Worm (Caenorhabditis elegans) whole organism, L4 larva: ENCODE data around the gene nlp-35.

Source experiments
- D1046.2 ChIP-seq: fragments of 200-800 bp; sonication (Bioruptor generic); IDR thresholded peaks from 2 replicates; pipeline ENCODE4 v1.3.6; 2022; ENCODE audit warnings: missing genetic modification characterization, missing compliant biosample characterization
- F10B5.3 ChIP-seq: sonication (generic microtip); optimal IDR thresholded peaks from 2 replicates; lab custom pipeline; 2016; ENCODE audit warnings: mild to moderate bottlenecking, missing genetic modification characterization, missing compliant biosample characterization
- F37D6.2 ChIP-seq: sonication (generic microtip); optimal IDR thresholded peaks from 2 replicates; lab custom pipeline; 2016; ENCODE audit warnings: mild to moderate bottlenecking, missing genetic modification characterization, missing compliant biosample characterization
- Y48G9A.11 ChIP-seq: fragments of 200-800 bp; sonication (Bioruptor generic); IDR thresholded peaks from 2 replicates; pipeline ENCODE4 v1.3.6; 2022; ENCODE audit warnings: missing genetic modification reagents, missing genetic modification characterization, missing compliant biosample characterization
- Y5F2A.4 ChIP-seq: fragments of 200-800 bp; sonication (Bioruptor generic); optimal IDR thresholded peaks from 2 replicates; lab custom pipeline; 2018; ENCODE audit warnings: mild to moderate bottlenecking, missing genetic modification characterization, missing compliant biosample characterization
- arid-1 ChIP-seq: fragments of 200-800 bp; sonication (Bioruptor generic); conservative IDR thresholded peaks from 2 replicates; pipeline ENCODE4 v1.3.6; 2022; ENCODE audit warnings: missing genetic modification reagents, missing genetic modification characterization, missing compliant biosample characterization
- attf-4 ChIP-seq: sonication (generic microtip); optimal IDR thresholded peaks from 3 replicates; lab custom pipeline; 2017; ENCODE audit warnings: missing biosample characterization, missing genetic modification characterization
- ceh-20 ChIP-seq: fragments of 200-800 bp; sonication (Bioruptor generic); IDR thresholded peaks from 2 replicates; pipeline ENCODE4 v1.3.6; 2022; ENCODE audit warnings: missing genetic modification reagents, missing genetic modification characterization, missing compliant biosample characterization
- ceh-28 ChIP-seq: fragments of 150-350 bp; optimal IDR thresholded peaks from 2 replicates; lab custom pipeline; 2014; ENCODE audit warnings: missing biosample characterization, missing genetic modification reagents, missing genetic modification characterization
- ceh-32 ChIP-seq: sonication (generic microtip); optimal IDR thresholded peaks from 2 replicates; lab custom pipeline; 2016; ENCODE audit warnings: mild to moderate bottlenecking, missing genetic modification characterization, missing compliant biosample characterization; ENCODE audit not compliant: poor library complexity
- ceh-44 ChIP-seq: fragments of 200-800 bp; sonication (Bioruptor generic); IDR thresholded peaks from 2 replicates; pipeline ENCODE4 v1.3.6; 2022; ENCODE audit warnings: missing genetic modification reagents, missing genetic modification characterization, missing compliant biosample characterization
- ceh-82 ChIP-seq: sonication (generic microtip); optimal IDR thresholded peaks from 2 replicates; lab custom pipeline; 2017; ENCODE audit warnings: missing biosample characterization, missing genetic modification characterization
- ces-1 ChIP-seq: fragments of 150-350 bp; sonication (generic microtip); optimal IDR thresholded peaks from 4 replicates; lab custom pipeline; 2014; ENCODE audit warnings: missing biosample characterization, missing genetic modification reagents, missing genetic modification characterization
- cey-2 ChIP-seq: sonication (generic microtip); optimal IDR thresholded peaks from 3 replicates; lab custom pipeline; 2017; ENCODE audit warnings: missing genetic modification characterization, mild to moderate bottlenecking, missing compliant biosample characterization, antibody characterized with exemption, borderline replicate concordance; ENCODE audit not compliant: insufficient read depth
- daf-19 ChIP-seq: fragments of 200-800 bp; sonication (Bioruptor generic); conservative IDR thresholded peaks from 2 replicates; pipeline ENCODE4 v1.3.6; 2022; ENCODE audit warnings: missing genetic modification characterization, missing compliant biosample characterization
- daf-8 ChIP-seq: fragments of 200-800 bp; sonication (Bioruptor generic); IDR thresholded peaks from 2 replicates; pipeline ENCODE4 v1.3.6; 2022; ENCODE audit warnings: missing genetic modification characterization, missing compliant biosample characterization
- dmd-9 ChIP-seq: fragments of 200-800 bp; sonication (Bioruptor generic); IDR thresholded peaks from 2 replicates; pipeline ENCODE4 v1.3.6; 2022; ENCODE audit warnings: missing genetic modification reagents, missing genetic modification characterization, missing compliant biosample characterization
- duxl-1 ChIP-seq: sonication (generic microtip); optimal IDR thresholded peaks from 2 replicates; lab custom pipeline; 2016; ENCODE audit warnings: mild to moderate bottlenecking, missing genetic modification characterization, moderate library complexity, missing compliant biosample characterization; ENCODE audit not compliant: poor library complexity
- egl-27 ChIP-seq: sonication (generic microtip); optimal IDR thresholded peaks from 3 replicates; lab custom pipeline; 2017; ENCODE audit warnings: missing biosample characterization, missing genetic modification reagents, missing genetic modification characterization
- fos-1 ChIP-seq: fragments of 150-350 bp; optimal IDR thresholded peaks from 2 replicates; lab custom pipeline; 2014; ENCODE audit warnings: missing biosample characterization, missing genetic modification characterization
- hlh-30 ChIP-seq: sonication (generic microtip); optimal IDR thresholded peaks from 2 replicates; lab custom pipeline; 2017; ENCODE audit warnings: antibody characterized with exemption, mild to moderate bottlenecking, missing genetic modification characterization, missing compliant biosample characterization; ENCODE audit not compliant: insufficient read depth
- hmg-1.1 ChIP-seq: fragments of 200-800 bp; sonication (Bioruptor generic); IDR thresholded peaks from 2 replicates; pipeline ENCODE4 v1.3.6; 2022; ENCODE audit warnings: missing genetic modification reagents, missing genetic modification characterization, missing compliant biosample characterization
- lin-15B ChIP-seq: fragments of 150-350 bp; sonication (generic microtip); optimal IDR thresholded peaks from 3 replicates; lab custom pipeline; 2014; ENCODE audit warnings: missing biosample characterization, missing genetic modification characterization
- lsy-2 ChIP-seq, 2 experiments: fragments of 150-350 bp in 1 of 2; sonication (generic microtip) in 1 of 2; optimal IDR thresholded peaks; 2 replicates each; lab custom pipeline; 2014 to 2017; ENCODE audit warnings: missing biosample characterization in 2 of 2, missing genetic modification characterization in 2 of 2
- madf-5 ChIP-seq, 2 experiments: fragments of 200-800 bp; sonication (Bioruptor generic); IDR thresholded peaks; 2 replicates each; pipeline ENCODE4 v1.3.6; 2022; ENCODE audit warnings: missing compliant biosample characterization in 2 of 2, missing genetic modification characterization in 2 of 2
- madf-9 ChIP-seq: fragments of 200-800 bp; sonication (Bioruptor generic); conservative IDR thresholded peaks from 2 replicates; pipeline ENCODE4 v1.3.6; 2022; ENCODE audit warnings: missing genetic modification reagents, missing genetic modification characterization, missing compliant biosample characterization
- mep-1 ChIP-seq: fragments of 150-350 bp; sonication (generic microtip); optimal IDR thresholded peaks from 3 replicates; lab custom pipeline; 2014; ENCODE audit warnings: missing biosample characterization, missing genetic modification characterization
- mes-2 ChIP-seq: sonication (generic microtip); optimal IDR thresholded peaks from 2 replicates; lab custom pipeline; 2016; ENCODE audit warnings: missing genotype, mild to moderate bottlenecking, missing genetic modification characterization, missing compliant biosample characterization; ENCODE audit not compliant: poor library complexity, severe bottlenecking
- mxl-2 ChIP-seq: fragments of 200-800 bp; sonication (Bioruptor generic); conservative IDR thresholded peaks from 2 replicates; pipeline ENCODE4 v1.3.6; 2022; ENCODE audit warnings: missing genetic modification reagents, missing genetic modification characterization, missing compliant biosample characterization
- nhr-11 ChIP-seq: fragments of 150-350 bp; optimal IDR thresholded peaks from 2 replicates; lab custom pipeline; 2014; ENCODE audit warnings: missing biosample characterization, missing genetic modification characterization
- nhr-25 ChIP-seq: sonication (generic microtip); optimal IDR thresholded peaks from 2 replicates; lab custom pipeline; 2017; ENCODE audit warnings: missing genetic modification characterization, mild to moderate bottlenecking, missing compliant biosample characterization, antibody characterized with exemption, moderate library complexity, borderline replicate concordance; ENCODE audit not compliant: insufficient read depth
- nhr-28 ChIP-seq: fragments of 150-350 bp; optimal IDR thresholded peaks from 2 replicates; lab custom pipeline; 2014; ENCODE audit warnings: missing biosample characterization, missing genetic modification characterization
- nhr-6 ChIP-seq: fragments of 150-350 bp; optimal IDR thresholded peaks from 2 replicates; lab custom pipeline; 2014; ENCODE audit warnings: missing biosample characterization, missing genetic modification characterization
- nhr-76 ChIP-seq: fragments of 150-350 bp; optimal IDR thresholded peaks from 2 replicates; lab custom pipeline; 2014; ENCODE audit warnings: missing biosample characterization, missing genetic modification characterization
- php-3 ChIP-seq: fragments of 200-800 bp; sonication (Bioruptor generic); IDR thresholded peaks from 2 replicates; pipeline ENCODE4 v1.3.6; 2022; ENCODE audit warnings: missing genetic modification reagents, missing genetic modification characterization, missing compliant biosample characterization
- rbr-2 ChIP-seq: sonication (generic microtip); optimal IDR thresholded peaks from 2 replicates; lab custom pipeline; 2016; ENCODE audit warnings: missing genotype, missing genetic modification characterization, missing compliant biosample characterization
- snpc-1.2 ChIP-seq: fragments of 200-800 bp; sonication (Bioruptor generic); IDR thresholded peaks from 2 replicates; pipeline ENCODE4 v1.3.6; 2022; ENCODE audit warnings: missing genetic modification reagents, missing genetic modification characterization, missing compliant biosample characterization
- tag-97 ChIP-seq: fragments of 200-800 bp; sonication (Bioruptor generic); IDR thresholded peaks from 2 replicates; pipeline ENCODE4 v1.3.6; 2022; ENCODE audit warnings: missing genetic modification characterization, missing compliant biosample characterization
- unc-130 ChIP-seq: sonication (generic microtip); optimal IDR thresholded peaks from 2 replicates; lab custom pipeline; 2016; ENCODE audit warnings: missing genetic modification reagents, missing genetic modification characterization, missing compliant biosample characterization
- unc-39 ChIP-seq: sonication (generic microtip); optimal IDR thresholded peaks from 2 replicates; lab custom pipeline; 2017; ENCODE audit warnings: missing biosample characterization, missing genetic modification characterization
- unc-62 ChIP-seq, 3 experiments: fragments of 150-350 bp in 1 of 3; sonication (generic microtip); optimal IDR thresholded peaks in 2 of 3; peaks in 1 of 3; 1 replicate in 1 of 3; 2 replicates in 2 of 3; lab custom pipeline; 2014 to 2017; ENCODE audit warnings: missing biosample characterization in 3 of 3, missing genetic modification characterization in 3 of 3, missing genetic modification reagents in 3 of 3, missing genotype in 1 of 3
- zag-1 ChIP-seq: fragments of 150-350 bp; optimal IDR thresholded peaks from 2 replicates; lab custom pipeline; 2014; ENCODE audit warnings: missing biosample characterization, missing genetic modification characterization
- zip-2 ChIP-seq: fragments of 150-350 bp; optimal IDR thresholded peaks from 2 replicates; lab custom pipeline; 2014; ENCODE audit warnings: missing biosample characterization, missing genetic modification characterization
- ztf-11 ChIP-seq: fragments of 150-350 bp; optimal IDR thresholded peaks from 2 replicates; lab custom pipeline; 2014; ENCODE audit warnings: missing biosample characterization, missing genetic modification characterization
- ztf-7 ChIP-seq: fragments of 150-350 bp; optimal IDR thresholded peaks from 2 replicates; lab custom pipeline; 2014; ENCODE audit warnings: missing biosample characterization, missing genetic modification characterization

The nlp-35 gene

DNA sequence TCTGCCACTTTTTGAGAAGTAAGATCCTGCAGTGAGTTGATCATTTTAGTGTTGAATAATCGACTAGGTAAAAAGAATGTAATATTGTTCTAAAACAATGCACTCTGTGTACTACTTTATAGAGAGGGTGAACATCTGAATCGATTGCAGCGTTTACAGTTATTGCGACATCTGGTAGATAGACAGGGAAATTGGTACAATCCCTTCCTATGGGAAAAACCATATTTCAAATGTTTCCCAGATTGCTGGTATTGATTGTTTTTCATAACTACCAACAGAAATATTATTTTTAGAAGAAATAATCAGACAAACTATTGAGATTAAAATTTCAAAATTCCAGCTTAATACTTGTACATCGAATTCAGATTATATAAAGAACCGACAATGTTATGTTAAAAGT lies 33.7 kb downstream of the nlp-35 start, which contains the start of gene gadr-2:
TSS of gene gadr-2 (minus strand) at position 101 of the 400 bp plus-strand sequence.
- TF ChIP-seq ceh-28 (no peak), madf-9 (GFP tag; lab: Robert Waterston, UW) (no peak), unc-62 (GFP tag; optimal IDR thresholded peaks at IDR 0.05 in 1 of 2; lab: Kevin White, UChicago) (no peak), unc-62 (tag; optimal IDR thresholded peaks at IDR 0.05; lab: Kevin White, UChicago) (no peak), dmd-9 (GFP tag; lab: Robert Waterston, UW) (no peak), ceh-20 (no peak)

- TF ChIP-seq lin-15B, result no peak
- no peak for TF ChIP-seq unc-39 (tag; lab: Kevin White, UChicago)
- TF ChIP-seq unc-130 (GFP tag; lab: Kevin White, UChicago), result no peak
- no peak for TF ChIP-seq attf-4 (tag; lab: Kevin White, UChicago)
- TF ChIP-seq mep-1 (tag; lab: Kevin White, UChicago), result no peak
- TF ChIP-seq zag-1 (tag; lab: Kevin White, UChicago), result no peak
- no peak for TF ChIP-seq tag-97 (GFP tag; lab: Robert Waterston, UW)
- no peak for TF ChIP-seq nhr-28 (tag; lab: Kevin White, UChicago)
- no peak for TF ChIP-seq fos-1 (tag; lab: Kevin White, UChicago)
- no peak for TF ChIP-seq egl-27 (tag; lab: Kevin White, UChicago)
- TF ChIP-seq rbr-2 (tag; lab: Kevin White, UChicago), result no peak
- no peak for TF ChIP-seq nhr-11 (tag; lab: Kevin White, UChicago)
- no peak for TF ChIP-seq duxl-1 (tag; lab: Kevin White, UChicago)
- TF ChIP-seq zip-2 (tag; lab: Kevin White, UChicago), result no peak
- no peak for TF ChIP-seq arid-1 (GFP tag; lab: Robert Waterston, UW)
- TF ChIP-seq lsy-2 (tag; optimal IDR thresholded peaks at IDR 0.05; lab: Kevin White, UChicago), result no peak
- no peak for TF ChIP-seq snpc-1.2 (GFP tag; lab: Robert Waterston, UW)
- TF ChIP-seq ceh-44 (GFP tag; lab: Robert Waterston, UW), result no peak
Observed at ce11 chrIV:9480936-9481335, 37.8 kb downstream of the nlp-35 start, which contains the start of gene cng-3. Gene cng-3 (minus strand): TSS chrIV:9481037.

DNA sequence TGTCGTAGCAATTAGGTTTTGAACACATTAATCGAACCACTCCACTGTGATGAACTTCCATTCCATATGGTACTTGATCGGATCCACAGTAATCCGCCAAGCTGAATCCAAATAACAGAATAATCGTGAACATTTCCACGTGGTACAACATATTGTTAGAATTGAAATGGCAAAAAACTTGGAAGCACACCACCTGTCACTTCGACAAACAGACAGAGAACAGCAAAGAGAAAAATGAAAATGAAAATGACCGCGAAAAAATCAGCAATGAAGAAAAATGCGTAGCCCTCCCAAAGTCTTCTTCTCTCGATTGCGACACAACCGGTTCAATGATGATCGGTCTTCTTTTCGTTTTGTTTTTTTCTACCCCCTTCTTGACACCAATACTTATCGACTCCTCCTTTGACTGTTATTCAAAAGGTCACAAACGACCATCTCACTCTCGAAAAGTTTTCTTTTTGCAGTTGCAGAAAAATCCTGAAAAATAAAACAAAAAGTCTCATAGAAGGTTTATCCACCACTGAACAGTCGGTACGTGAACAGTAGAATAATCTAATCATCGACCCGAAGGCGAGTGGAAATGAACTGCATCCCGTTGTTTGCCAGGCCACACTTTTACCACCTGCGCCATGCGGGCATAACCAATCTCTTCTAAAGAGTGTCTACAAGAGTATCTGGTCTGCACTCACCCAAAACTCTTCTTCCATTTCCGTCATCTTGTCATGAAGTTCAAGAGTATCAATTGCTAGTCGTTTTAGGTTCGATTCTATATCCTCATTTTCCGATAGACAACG lies 41.4 kb downstream of the nlp-35 start, which contains the start of gene wrt-3:
TSS of gene wrt-3 (minus strand) at position 322 of the 794 bp plus-strand sequence.
- TF ChIP-seq Y48G9A.11 (GFP tag; lab: Robert Waterston, UW) (no peak), hmg-1.1 (peak; percentile 81), mxl-2 (GFP tag; lab: Robert Waterston, UW) (0 out of 2 replicates have a peak, but pooled peaks have one; percentile 20), nhr-76 (tag; lab: Kevin White, UChicago) (no peak), ztf-11 (tag; lab: Kevin White, UChicago) (no peak), madf-5 (GFP tag; IDR thresholded peaks at IDR 0.05; lab: Robert Waterston, UW) (peak; percentile 89 to 92), zip-2 (tag; lab: Kevin White, UChicago) (no peak), ceh-44 (GFP tag; lab: Robert Waterston, UW) (peak; percentile 88; the same call in 1 of the 2 replicates), ceh-82 (tag; lab: Kevin White, UChicago) (no peak), ceh-32 (peak; percentile 1), Y5F2A.4 (GFP tag; lab: Kevin White, UChicago) (peak; percentile 89), ztf-7 (tag; lab: Kevin White, UChicago) (peak; percentile 71), ces-1 (no peak), nhr-6 (tag; lab: Kevin White, UChicago) (peak; percentile 32), F37D6.2 (tag; lab: Kevin White, UChicago) (no peak), cey-2 (no peak), nhr-25 (tag; lab: Kevin White, UChicago) (no peak), F10B5.3 (tag; lab: Kevin White, UChicago) (peak; percentile 64), daf-8 (no peak), lin-15B (no peak), D1046.2 (GFP tag; lab: Robert Waterston, UW) (peak; percentile 92), madf-9 (GFP tag; lab: Robert Waterston, UW) (peak; percentile 82), php-3 (GFP tag; lab: Robert Waterston, UW) (no peak), daf-19 (GFP tag; lab: Robert Waterston, UW) (peak; percentile 90), ceh-20 (no peak), hlh-30 (tag; lab: Kevin White, UChicago) (no peak), mep-1 (tag; lab: Kevin White, UChicago) (no peak), mes-2 (tag; lab: Kevin White, UChicago) (no peak)
